Worm (Caenorhabditis elegans): ENCODE data around the gene egl-10.

- TF ChIP-seq W03F9.2 (tag; optimal IDR thresholded peaks at IDR 0.05) (no peak), him-1 (tag; optimal IDR thresholded peaks at IDR 0.05) (no peak), dao-5 (tag; optimal IDR thresholded peaks at IDR 0.05) (no peak)
Observed at ce11 chrV:12503494-12503893, 40.7 kb upstream of the egl-10 start, which contains the start of gene T28H10.1.

Data from whole organism, L4/young adult.